Worm (Caenorhabditis elegans) whole organism, mixed stage, embryonic: Measurements from ENCODE around the gene F26D2.3.

Experiments used
- M03D4.4 ChIP-seq: sonication (generic microtip); optimal IDR thresholded peaks from 2 replicates; lab custom pipeline; 2017; ENCODE audit warnings: mild to moderate bottlenecking, missing genetic modification characterization, missing compliant biosample characterization
- bed-3 ChIP-seq: fragments of 200-800 bp; sonication (Bioruptor generic); optimal IDR thresholded peaks from 3 replicates; lab custom pipeline; 2018; ENCODE audit warnings: mild to moderate bottlenecking, missing genetic modification characterization, moderate library complexity, missing compliant biosample characterization
- blmp-1 ChIP-seq: fragments of 150-350 bp; optimal IDR thresholded peaks from 2 replicates; lab custom pipeline; 2014; ENCODE audit warnings: missing biosample characterization, missing genetic modification characterization
- ces-1 ChIP-seq: fragments of 150-350 bp; optimal IDR thresholded peaks from 2 replicates; lab custom pipeline; 2014; ENCODE audit warnings: missing biosample characterization, missing genetic modification reagents, missing genetic modification characterization
- cnd-1 ChIP-seq: fragments of 200-800 bp; sonication (Bioruptor generic); optimal IDR thresholded peaks from 2 replicates; lab custom pipeline; 2018; ENCODE audit warnings: mild to moderate bottlenecking, missing genetic modification characterization, missing compliant biosample characterization
- drap-1 ChIP-seq: fragments of 200-800 bp; sonication (Bioruptor generic); optimal IDR thresholded peaks from 3 replicates; lab custom pipeline; 2018; ENCODE audit warnings: mild to moderate bottlenecking, missing genetic modification characterization, missing compliant biosample characterization
- elt-1 ChIP-seq: sonication (generic microtip); optimal IDR thresholded peaks from 2 replicates; lab custom pipeline; 2017; ENCODE audit warnings: missing genetic modification characterization, mild to moderate bottlenecking, missing compliant biosample characterization, antibody characterized with exemption, moderate library complexity, borderline replicate concordance; ENCODE audit not compliant: insufficient read depth
- elt-3 ChIP-seq: fragments of 150-350 bp; optimal IDR thresholded peaks from 2 replicates; lab custom pipeline; 2014; ENCODE audit warnings: missing biosample characterization, missing genetic modification characterization
- flh-1 ChIP-seq: fragments of 200-800 bp; sonication (Bioruptor generic); optimal IDR thresholded peaks from 2 replicates; lab custom pipeline; 2018; ENCODE audit warnings: mild to moderate bottlenecking, missing genetic modification characterization, moderate library complexity, missing compliant biosample characterization
- ham-2 ChIP-seq: fragments of 200-800 bp; sonication (Bioruptor generic); optimal IDR thresholded peaks from 2 replicates; lab custom pipeline; 2018; ENCODE audit warnings: mild to moderate bottlenecking, missing genetic modification characterization, missing compliant biosample characterization
- hlh-1 ChIP-seq: fragments of 150-350 bp; optimal IDR thresholded peaks from 2 replicates; lab custom pipeline; 2014; ENCODE audit warnings: missing biosample characterization, missing genetic modification reagents, missing genetic modification characterization
- lin-13 ChIP-seq: fragments of 150-350 bp; optimal IDR thresholded peaks from 2 replicates; lab custom pipeline; 2014; ENCODE audit warnings: missing biosample characterization, missing genetic modification characterization
- lsy-2 ChIP-seq: fragments of 150-350 bp; optimal IDR thresholded peaks from 2 replicates; lab custom pipeline; 2014; ENCODE audit warnings: missing biosample characterization, missing genetic modification characterization
- mab-5 ChIP-seq: fragments of 150-350 bp; optimal IDR thresholded peaks from 2 replicates; lab custom pipeline; 2014; ENCODE audit warnings: missing biosample characterization, missing genetic modification characterization
- mep-1 ChIP-seq: fragments of 150-350 bp; optimal IDR thresholded peaks from 2 replicates; lab custom pipeline; 2017; ENCODE audit warnings: missing biosample characterization, missing genetic modification reagents, missing genetic modification characterization, inconsistent platforms
- mls-2 ChIP-seq: sonication (generic microtip); optimal IDR thresholded peaks from 2 replicates; lab custom pipeline; 2016; ENCODE audit warnings: mild to moderate bottlenecking, missing genetic modification characterization, moderate library complexity, missing compliant biosample characterization
- nhr-2 ChIP-seq: fragments of 150-350 bp; optimal IDR thresholded peaks from 2 replicates; lab custom pipeline; 2014; ENCODE audit warnings: missing biosample characterization, missing genetic modification characterization
- nhr-237 ChIP-seq: fragments of 150-350 bp; optimal IDR thresholded peaks from 2 replicates; lab custom pipeline; 2014; ENCODE audit warnings: missing biosample characterization, missing genetic modification characterization
- nhr-28 ChIP-seq: fragments of 150-350 bp; optimal IDR thresholded peaks from 2 replicates; lab custom pipeline; 2014; ENCODE audit warnings: missing biosample characterization, missing genetic modification characterization
- nhr-76 ChIP-seq: sonication (generic microtip); optimal IDR thresholded peaks from 2 replicates; lab custom pipeline; 2017; ENCODE audit warnings: missing biosample characterization, missing genetic modification characterization
- sem-2 ChIP-seq: fragments of 200-800 bp; sonication (Bioruptor generic); optimal IDR thresholded peaks from 2 replicates; lab custom pipeline; 2018; ENCODE audit warnings: mild to moderate bottlenecking, missing genetic modification characterization, missing compliant biosample characterization
- snpc-4 ChIP-seq: fragments of 150-350 bp; optimal IDR thresholded peaks from 2 replicates; lab custom pipeline; 2014; ENCODE audit warnings: missing biosample characterization, missing genetic modification characterization
- sptf-1 ChIP-seq: sonication (generic microtip); optimal IDR thresholded peaks from 2 replicates; lab custom pipeline; 2017; ENCODE audit warnings: mild to moderate bottlenecking, missing genetic modification characterization, moderate library complexity, missing compliant biosample characterization
- tbx-8 ChIP-seq: fragments of 200-800 bp; sonication (Bioruptor generic); optimal IDR thresholded peaks from 2 replicates; lab custom pipeline; 2018; ENCODE audit warnings: mild to moderate bottlenecking, missing genetic modification characterization, moderate library complexity, missing compliant biosample characterization
- unc-120 ChIP-seq: sonication (generic microtip); optimal IDR thresholded peaks from 2 replicates; lab custom pipeline; 2017; ENCODE audit warnings: missing genetic modification characterization, missing compliant biosample characterization; ENCODE audit not compliant: poor library complexity, severe bottlenecking
- unc-39 ChIP-seq: fragments of 150-350 bp; optimal IDR thresholded peaks from 2 replicates; lab custom pipeline; 2014; ENCODE audit warnings: missing biosample characterization, missing genetic modification characterization
- ztf-11 ChIP-seq: fragments of 150-350 bp; optimal IDR thresholded peaks from 2 replicates; lab custom pipeline; 2014; ENCODE audit warnings: missing biosample characterization, missing genetic modification characterization

F26D2.3 gene

ce11 chrV:16429940-16430339 lies 22.2 kb downstream of the F26D2.3 start, which contains the start of gene str-73:
TSS of gene str-73 (plus strand) at chrV:16430240.
- TF ChIP-seq sptf-1 (tag; lab: Kevin White, UChicago) (no peak), mep-1 (tag; lab: Kevin White, UChicago) (no peak), drap-1 (GFP tag; lab: Kevin White, UChicago) (no peak), sem-2 (GFP tag; lab: Kevin White, UChicago) (no peak), elt-1 (tag; lab: Kevin White, UChicago) (no peak), mab-5 (no peak), M03D4.4 (no peak), lin-13 (tag; lab: Kevin White, UChicago) (no peak), nhr-76 (no peak), tbx-8 (GFP tag; lab: Kevin White, UChicago) (no peak), nhr-2 (tag; lab: Kevin White, UChicago) (no peak), ztf-11 (tag; lab: Kevin White, UChicago) (no peak), unc-39 (tag; lab: Kevin White, UChicago) (no peak), elt-3 (tag; lab: Kevin White, UChicago) (no peak), nhr-28 (tag; lab: Kevin White, UChicago) (no peak), unc-120 (tag; lab: Kevin White, UChicago) (no peak), blmp-1 (tag; lab: Kevin White, UChicago) (no peak), ces-1 (GFP tag; lab: Kevin White, UChicago) (no peak)

DNA sequence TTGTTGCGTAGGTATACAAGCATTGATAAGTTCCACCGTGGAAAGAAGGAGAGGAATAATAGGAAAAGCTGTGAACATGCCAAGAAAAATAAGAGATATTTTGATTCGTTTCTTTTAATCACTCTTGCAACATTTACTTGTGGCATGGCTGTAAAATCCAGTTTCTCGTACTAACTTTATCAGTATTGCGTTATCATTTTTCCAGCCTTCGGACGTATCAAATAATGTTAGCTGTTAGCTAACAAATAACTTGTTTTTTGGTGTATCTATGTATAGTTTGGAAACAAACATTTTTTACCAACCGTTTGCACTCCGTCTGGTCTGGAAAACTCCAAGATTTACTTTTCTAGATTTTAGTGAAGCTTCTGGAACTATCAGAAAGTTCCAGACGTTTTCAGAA lies 25.7 kb downstream of the F26D2.3 start, which contains the start of gene clec-234:
TSS of gene clec-234 (minus strand) at position 101 of the 400 bp plus-strand sequence.
- TF ChIP-seq lin-13 (tag; lab: Kevin White, UChicago) = no peak
- no peak for TF ChIP-seq mab-5
- no peak for TF ChIP-seq unc-120 (tag; lab: Kevin White, UChicago)
- TF ChIP-seq hlh-1 (tag; lab: Kevin White, UChicago) = no peak
- no peak for TF ChIP-seq ham-2
- no peak for TF ChIP-seq elt-1 (tag; lab: Kevin White, UChicago)
- no peak for TF ChIP-seq ces-1 (GFP tag; lab: Kevin White, UChicago)
- no peak for TF ChIP-seq snpc-4 (tag; lab: Kevin White, UChicago)
- TF ChIP-seq cnd-1 (tag; lab: Kevin White, UChicago) = no peak
- no peak for TF ChIP-seq nhr-2 (tag; lab: Kevin White, UChicago)
- no peak for TF ChIP-seq nhr-76

ce11 chrV:16435510-16435909 lies 27.7 kb downstream of the F26D2.3 start, which contains the start of the genes F26D2.13 and F26D2.14:
TSS of gene F26D2.13 (minus strand) at chrV:16435610.
TSS of gene F26D2.14 (plus strand) at chrV:16435855.
- TF ChIP-seq mls-2 (tag; lab: Kevin White, UChicago) (no peak), blmp-1 (tag; lab: Kevin White, UChicago) (no peak), mab-5 (no peak), elt-1 (tag; lab: Kevin White, UChicago) (no peak), nhr-237 (tag; lab: Kevin White, UChicago) (no peak), lsy-2 (tag; lab: Kevin White, UChicago) (no peak)

DNA sequence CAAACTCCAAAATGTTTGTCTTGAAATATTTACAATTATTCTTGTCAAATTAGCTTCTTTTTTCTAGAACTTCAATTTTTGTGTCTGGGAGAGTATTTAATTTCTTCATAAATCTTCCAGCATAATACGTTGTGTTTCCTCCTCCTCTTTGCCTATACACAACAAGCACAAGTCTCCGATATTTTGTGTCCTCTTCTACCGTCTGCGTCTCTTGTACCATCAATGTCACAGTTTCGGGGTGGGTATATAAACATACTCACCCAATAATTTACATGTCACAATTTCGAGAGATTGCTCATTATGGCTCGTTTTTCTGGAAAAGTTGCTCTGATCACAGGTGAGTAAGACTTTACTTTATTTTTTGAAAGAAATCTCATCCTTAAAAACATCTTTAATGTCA lies 29.8 kb downstream of the F26D2.3 start, which contains the start of gene F26D2.15:
TSS of gene F26D2.15 (plus strand) at position 301 of the 400 bp plus-strand sequence.
- TF ChIP-seq snpc-4 (tag; lab: Kevin White, UChicago) (no peak), M03D4.4 (no peak), sem-2 (GFP tag; lab: Kevin White, UChicago) (no peak)

ce11 chrV:16443626-16444025 lies 35.9 kb downstream of the F26D2.3 start, which contains the start of gene srh-141:
TSS of gene srh-141 (plus strand) at chrV:16443926.
- TF ChIP-seq lsy-2 (tag; lab: Kevin White, UChicago) (no peak), bed-3 (GFP tag; lab: Kevin White, UChicago) (no peak), nhr-237 (tag; lab: Kevin White, UChicago) (no peak), nhr-2 (tag; lab: Kevin White, UChicago) (no peak), nhr-28 (tag; lab: Kevin White, UChicago) (no peak), flh-1 (GFP tag; lab: Kevin White, UChicago) (no peak), ham-2 (no peak), unc-39 (tag; lab: Kevin White, UChicago) (no peak), nhr-76 (no peak), sptf-1 (tag; lab: Kevin White, UChicago) (no peak), mep-1 (tag; lab: Kevin White, UChicago) (no peak), ztf-11 (tag; lab: Kevin White, UChicago) (no peak), hlh-1 (tag; lab: Kevin White, UChicago) (no peak)
